Fruit fly (Drosophila melanogaster) whole organism, embryonic: Measurements from ENCODE around the gene CG6972.

Experiments used
- ATbp ChIP-seq: fragments of 200-800 bp; sonication (Bioruptor generic); optimal IDR thresholded peaks from 2 replicates; lab custom pipeline; 2017; ENCODE audit warnings: missing biosample characterization, mild to moderate bottlenecking, missing genetic modification characterization, missing genetic modification reagents
- Ada2b ChIP-seq: fragments of 200-800 bp; sonication (Bioruptor generic); IDR thresholded peaks from 2 replicates; pipeline ENCODE4 v1.3.6; 2022; ENCODE audit warnings: missing biosample characterization, missing genetic modification characterization
- CG10959 ChIP-seq: fragments of 200-800 bp; sonication (Bioruptor generic); IDR thresholded peaks from 2 replicates; pipeline ENCODE4 v1.3.6; 2022; ENCODE audit warnings: missing biosample characterization, missing genetic modification characterization
- CG11247 ChIP-seq: fragments of 200-800 bp; sonication (Bioruptor generic); IDR thresholded peaks from 2 replicates; pipeline ENCODE4 v1.3.6; 2022; ENCODE audit warnings: missing biosample characterization, missing genetic modification characterization
- CG11398 ChIP-seq: fragments of 200-800 bp; sonication (Bioruptor generic); optimal IDR thresholded peaks from 2 replicates; lab custom pipeline; 2016; ENCODE audit warnings: missing biosample characterization, missing genetic modification characterization
- CG11560 ChIP-seq: fragments of 200-800 bp; sonication (Bioruptor generic); IDR thresholded peaks from 3 replicates; pipeline ENCODE4 v1.3.6; 2022; ENCODE audit warnings: missing biosample characterization, missing genetic modification characterization
- CG12104 ChIP-seq: fragments of 200-800 bp; sonication (Bioruptor generic); optimal IDR thresholded peaks from 3 replicates; lab custom pipeline; 2016; ENCODE audit warnings: missing biosample characterization, missing genetic modification characterization
- CG15479 ChIP-seq: fragments of 200-800 bp; sonication (Bioruptor generic); optimal IDR thresholded peaks from 3 replicates; lab custom pipeline; 2019; ENCODE audit warnings: missing biosample characterization, mild to moderate bottlenecking, missing genetic modification characterization, moderate library complexity
- CG15514 ChIP-seq: fragments of 200-800 bp; sonication (Bioruptor generic); optimal IDR thresholded peaks from 3 replicates; lab custom pipeline; 2017; ENCODE audit warnings: missing biosample characterization, missing genetic modification characterization, mild to moderate bottlenecking, moderate library complexity, missing genetic modification reagents
- CG16815 ChIP-seq: fragments of 200-800 bp; sonication (Bioruptor generic); optimal IDR thresholded peaks from 3 replicates; lab custom pipeline; 2017; ENCODE audit warnings: missing biosample characterization, mild to moderate bottlenecking, missing genetic modification characterization
- CG2116 ChIP-seq: fragments of 200-800 bp; sonication (Bioruptor generic); optimal IDR thresholded peaks from 3 replicates; lab custom pipeline; 2018; ENCODE audit warnings: missing biosample characterization, mild to moderate bottlenecking, missing genetic modification characterization
- CG2712 ChIP-seq: fragments of 200-800 bp; optimal IDR thresholded peaks from 3 replicates; lab custom pipeline; 2019; ENCODE audit warnings: missing biosample characterization, mild to moderate bottlenecking, missing genetic modification characterization, moderate library complexity
- CG3407 ChIP-seq: fragments of 200-800 bp; sonication (Bioruptor generic); optimal IDR thresholded peaks from 2 replicates; lab custom pipeline; 2018; ENCODE audit warnings: missing biosample characterization, mild to moderate bottlenecking, missing genetic modification characterization
- CG34224 ChIP-seq: fragments of 200-800 bp; sonication (Bioruptor generic); IDR thresholded peaks from 3 replicates; pipeline ENCODE4 v1.3.6; 2022; ENCODE audit warnings: missing biosample characterization, missing genetic modification characterization; ENCODE audit not compliant: partially characterized antibody
- CG5245 ChIP-seq: fragments of 200-800 bp; sonication (Bioruptor generic); optimal IDR thresholded peaks from 3 replicates; lab custom pipeline; 2016; ENCODE audit warnings: missing biosample characterization, missing genetic modification characterization
- CG6683 ChIP-seq: fragments of 200-800 bp; sonication (Bioruptor generic); optimal IDR thresholded peaks from 2 replicates; lab custom pipeline; 2017; ENCODE audit warnings: missing biosample characterization, mild to moderate bottlenecking, missing genetic modification characterization, missing genetic modification reagents
- CG8089 ChIP-seq: fragments of 200-800 bp; sonication (Bioruptor generic); optimal IDR thresholded peaks from 3 replicates; lab custom pipeline; 2016; ENCODE audit warnings: missing biosample characterization, missing genetic modification characterization
- CG8281 ChIP-seq: fragments of 200-800 bp; sonication (Bioruptor generic); optimal IDR thresholded peaks from 2 replicates; lab custom pipeline; 2018; ENCODE audit warnings: missing biosample characterization, mild to moderate bottlenecking, missing genetic modification characterization, moderate library complexity
- CG8765 ChIP-seq: fragments of 200-800 bp; sonication (Bioruptor generic); IDR thresholded peaks from 2 replicates; pipeline ENCODE4 v1.3.6; 2022; ENCODE audit warnings: missing biosample characterization, missing genetic modification characterization
- Chrac-16 ChIP-seq: fragments of 200-800 bp; sonication (Bioruptor generic); optimal IDR thresholded peaks from 3 replicates; lab custom pipeline; 2016; ENCODE audit warnings: missing biosample characterization, missing genetic modification characterization
- CoRest ChIP-seq: fragments of 200-800 bp; sonication (Bioruptor generic); optimal IDR thresholded peaks from 3 replicates; lab custom pipeline; 2018; ENCODE audit warnings: missing biosample characterization, mild to moderate bottlenecking, missing genetic modification characterization, moderate library complexity
- Doc3 ChIP-seq: fragments of 200-800 bp; sonication (Bioruptor generic); IDR thresholded peaks from 3 replicates; pipeline ENCODE4 v1.3.6; 2022; ENCODE audit warnings: missing biosample characterization, missing genetic modification characterization; ENCODE audit not compliant: partially characterized antibody
- Dp ChIP-seq: fragments of 200-800 bp; sonication (Bioruptor generic); optimal IDR thresholded peaks from 2 replicates; lab custom pipeline; 2018; ENCODE audit warnings: missing biosample characterization, mild to moderate bottlenecking, missing genetic modification characterization, moderate library complexity
- Drgx ChIP-seq: fragments of 200-800 bp; sonication (Bioruptor generic); IDR thresholded peaks from 2 replicates; pipeline ENCODE4 v1.3.6; 2022; ENCODE audit warnings: missing biosample characterization, missing genetic modification characterization
- E2f1 ChIP-seq: fragments of 200-800 bp; sonication (Bioruptor generic); IDR thresholded peaks from 2 replicates; pipeline ENCODE4 v1.3.6; 2022; ENCODE audit warnings: missing biosample characterization, missing genetic modification characterization
- Fer3 ChIP-seq: fragments of 200-800 bp; sonication (Bioruptor generic); optimal IDR thresholded peaks from 2 replicates; lab custom pipeline; 2018; ENCODE audit warnings: missing biosample characterization, mild to moderate bottlenecking, missing genetic modification characterization, moderate library complexity
- HLH54F ChIP-seq: fragments of 200-800 bp; sonication (Bioruptor generic); optimal IDR thresholded peaks from 3 replicates; lab custom pipeline; 2016; ENCODE audit warnings: missing biosample characterization, missing genetic modification characterization
- Hmx ChIP-seq: fragments of 200-800 bp; sonication (Bioruptor generic); optimal IDR thresholded peaks from 2 replicates; lab custom pipeline; 2016; ENCODE audit warnings: missing biosample characterization, missing genetic modification characterization
- Jarid2 ChIP-seq: fragments of 200-800 bp; sonication (Bioruptor generic); optimal IDR thresholded peaks from 3 replicates; lab custom pipeline; 2017; ENCODE audit warnings: mild to moderate bottlenecking, missing biosample characterization, missing genetic modification reagents, missing genetic modification characterization
- MESR4 ChIP-seq: fragments of 200-800 bp; sonication (Bioruptor generic); optimal IDR thresholded peaks from 2 replicates; lab custom pipeline; 2018; ENCODE audit warnings: missing biosample characterization, mild to moderate bottlenecking, missing genetic modification characterization, moderate library complexity
- MTF-1 ChIP-seq: fragments of 200-800 bp; sonication (Bioruptor generic); optimal IDR thresholded peaks from 2 replicates; lab custom pipeline; 2018; ENCODE audit warnings: missing biosample characterization, mild to moderate bottlenecking, missing genetic modification characterization, borderline replicate concordance
- PHDP ChIP-seq: fragments of 200-800 bp; sonication (Bioruptor generic); optimal IDR thresholded peaks from 3 replicates; lab custom pipeline; 2018; ENCODE audit warnings: missing biosample characterization, mild to moderate bottlenecking, missing genetic modification characterization, moderate library complexity
- Pdp1 ChIP-seq, 2 experiments: fragments of 200-800 bp; sonication (Bioruptor generic); optimal IDR thresholded peaks; 3 replicates each; lab custom pipeline; 2016; ENCODE audit warnings: missing biosample characterization in 2 of 2, missing genetic modification characterization in 2 of 2, mild to moderate bottlenecking in 1 of 2, moderate library complexity in 1 of 2
- Ravus ChIP-seq: fragments of 200-800 bp; sonication (Bioruptor generic); IDR thresholded peaks from 2 replicates; pipeline ENCODE4 v1.3.6; 2022; ENCODE audit warnings: missing biosample characterization, missing genetic modification characterization
- Ssrp ChIP-seq: fragments of 200-800 bp; sonication (Bioruptor generic); optimal IDR thresholded peaks from 2 replicates; lab custom pipeline; 2018; ENCODE audit warnings: missing biosample characterization, mild to moderate bottlenecking, missing genetic modification characterization, moderate library complexity
- cas ChIP-seq: fragments of 200-800 bp; sonication (Bioruptor generic); IDR thresholded peaks from 2 replicates; pipeline ENCODE4 v1.3.6; 2022; ENCODE audit warnings: missing biosample characterization, missing genetic modification characterization
- dm ChIP-seq: fragments of 200-800 bp; sonication (Bioruptor generic); optimal IDR thresholded peaks from 3 replicates; lab custom pipeline; 2016; ENCODE audit warnings: missing biosample characterization, missing genetic modification characterization
- ems ChIP-seq: fragments of 200-800 bp; sonication (Bioruptor generic); optimal IDR thresholded peaks from 3 replicates; lab custom pipeline; 2016; ENCODE audit warnings: missing biosample characterization, missing genetic modification characterization
- ewg ChIP-seq: fragments of 200-800 bp; sonication (Bioruptor generic); optimal IDR thresholded peaks from 3 replicates; lab custom pipeline; 2017; ENCODE audit warnings: mild to moderate bottlenecking, missing biosample characterization, missing genetic modification reagents, missing genetic modification characterization
- gcm2 ChIP-seq: fragments of 200-800 bp; sonication (Bioruptor generic); optimal IDR thresholded peaks from 2 replicates; lab custom pipeline; 2016; ENCODE audit warnings: missing biosample characterization, missing genetic modification characterization
- inv ChIP-seq: fragments of 200-800 bp; sonication (Bioruptor generic); IDR thresholded peaks from 2 replicates; pipeline ENCODE4 v1.3.6; 2022; ENCODE audit warnings: missing biosample characterization, missing genetic modification characterization; ENCODE audit not compliant: partially characterized antibody
- nau ChIP-seq: fragments of 200-800 bp; sonication (Bioruptor generic); optimal IDR thresholded peaks from 3 replicates; lab custom pipeline; 2017; ENCODE audit warnings: missing biosample characterization, mild to moderate bottlenecking, missing genetic modification characterization, missing genetic modification reagents
- nerfin-1 ChIP-seq: fragments of 200-800 bp; sonication (Bioruptor generic); optimal IDR thresholded peaks from 3 replicates; lab custom pipeline; 2019; ENCODE audit warnings: missing biosample characterization, mild to moderate bottlenecking, missing genetic modification characterization, moderate library complexity
- nom ChIP-seq: fragments of 200-800 bp; sonication (Bioruptor generic); optimal IDR thresholded peaks from 2 replicates; lab custom pipeline; 2017; ENCODE audit warnings: missing biosample characterization, missing genetic modification characterization, mild to moderate bottlenecking, moderate library complexity, missing genetic modification reagents
- pb ChIP-seq: fragments of 200-800 bp; sonication (Bioruptor generic); optimal IDR thresholded peaks from 3 replicates; lab custom pipeline; 2016; ENCODE audit warnings: missing biosample characterization, missing genetic modification characterization
- pita ChIP-seq: fragments of 200-800 bp; sonication (Bioruptor generic); optimal IDR thresholded peaks from 2 replicates; lab custom pipeline; 2017; ENCODE audit warnings: missing biosample characterization, mild to moderate bottlenecking, missing genetic modification characterization
- repo ChIP-seq: fragments of 200-800 bp; sonication (Bioruptor generic); optimal IDR thresholded peaks from 2 replicates; lab custom pipeline; 2016; ENCODE audit warnings: missing biosample characterization, missing genetic modification characterization
- slp2 ChIP-seq: fragments of 200-800 bp; sonication (Bioruptor generic); optimal IDR thresholded peaks from 2 replicates; lab custom pipeline; 2016; ENCODE audit warnings: missing biosample characterization, missing genetic modification characterization
- toy ChIP-seq: fragments of 200-800 bp; sonication (Bioruptor generic); IDR thresholded peaks from 2 replicates; pipeline ENCODE4 v1.3.6; 2022; ENCODE audit warnings: missing biosample characterization, missing genetic modification characterization
- twi ChIP-seq: fragments of 200-800 bp; optimal IDR thresholded peaks from 2 replicates; lab custom pipeline; 2019; ENCODE audit warnings: missing biosample characterization, mild to moderate bottlenecking, missing genetic modification characterization, moderate library complexity
- vfl ChIP-seq: fragments of 200-800 bp; sonication (Bioruptor generic); optimal IDR thresholded peaks from 2 replicates; lab custom pipeline; 2016; ENCODE audit warnings: missing biosample characterization, missing genetic modification characterization

Gene CG6972

DNA sequence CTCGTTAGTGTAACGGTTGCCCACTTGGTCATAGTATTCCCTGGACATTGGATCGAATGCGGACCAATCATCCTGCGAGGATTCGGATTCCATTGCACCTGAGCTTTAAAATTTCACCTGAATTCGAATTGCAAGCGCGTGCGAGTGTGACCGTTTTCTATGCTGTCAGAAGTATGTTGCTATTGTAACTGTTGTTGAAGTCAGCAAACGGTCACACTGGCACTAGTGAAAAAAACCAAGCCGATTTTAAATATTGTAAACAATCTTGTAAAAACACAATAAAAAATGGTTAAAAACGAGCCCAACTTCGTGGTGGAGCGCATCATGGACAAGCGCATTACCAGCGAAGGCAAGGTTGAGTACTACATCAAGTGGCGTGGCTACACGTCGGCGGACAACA, 43.6 kb downstream of the CG6972 start, which contains the start of the genes vret and HP1c (continued):
- TF ChIP-seq Ada2b (GFP tag; lab: Robert Waterston, UW) (no peak), CG16815 (GFP tag; lab: Kevin White, UChicago) (no peak), CG2116 (GFP tag; lab: Kevin White, UChicago) (peak; percentile 43), pb (no peak), Drgx (GFP tag; lab: Robert Waterston, UW) (no peak), CG8089 (no peak), pita (no peak), CG15479 (no peak), CG8281 (tag; lab: Kevin White, UChicago) (no peak), repo (no peak), nau (GFP tag; lab: Kevin White, UChicago) (no peak), inv (GFP tag; lab: Robert Waterston, UW) (no peak), PHDP (tag; lab: Kevin White, UChicago) (no peak), E2f1 (GFP tag; lab: Robert Waterston, UW) (no peak), Hmx (GFP tag; lab: Kevin White, UChicago) (no peak), CG11560 (no peak), cas (GFP tag; lab: Robert Waterston, UW) (no peak), ems (GFP tag; lab: Kevin White, UChicago) (no peak), CG3407 (GFP tag; lab: Kevin White, UChicago) (no peak), twi (tag; lab: Kevin White, UChicago) (no peak), slp2 (GFP tag; lab: Kevin White, UChicago) (no peak), CG5245 (GFP tag; lab: Kevin White, UChicago) (no peak), vfl (GFP tag; lab: Kevin White, UChicago) (no peak), HLH54F (GFP tag; lab: Kevin White, UChicago) (no peak), Pdp1 (GFP tag; optimal IDR thresholded peaks at IDR 0.05; lab: Kevin White, UChicago) (no peak), Dp (GFP tag; lab: Kevin White, UChicago) (peak; percentile 85), CoRest (tag; lab: Kevin White, UChicago) (no peak), CG12104 (GFP tag; lab: Kevin White, UChicago) (no peak), CG11247 (no peak), MESR4 (peak; percentile 84), ATbp (no peak), CG6683 (no peak), Jarid2 (GFP tag; lab: Kevin White, UChicago) (no peak), CG11398 (GFP tag; lab: Kevin White, UChicago) (no peak), nerfin-1 (tag; lab: Kevin White, UChicago) (no peak), Chrac-16 (GFP tag; lab: Kevin White, UChicago) (no peak), ewg (GFP tag; lab: Kevin White, UChicago) (no peak), Ssrp (tag; lab: Kevin White, UChicago) (no peak), toy (GFP tag; lab: Robert Waterston, UW) (no peak), CG8765 (no peak), MTF-1 (GFP tag; lab: Kevin White, UChicago) (no peak), Fer3 (tag; lab: Kevin White, UChicago) (no peak), Doc3 (GFP tag; lab: Robert Waterston, UW) (no peak), CG2712 (no peak), nom (GFP tag; lab: Kevin White, UChicago) (no peak), Ravus (GFP tag; lab: Robert Waterston, UW) (no peak), CG34224 (GFP tag; lab: Robert Waterston, UW) (peak; percentile 37; the same call in 1 of the 3 replicates), gcm2 (GFP tag; lab: Kevin White, UChicago) (no peak), CG10959 (GFP tag; lab: Robert Waterston, UW) (no peak), dm (GFP tag; lab: Kevin White, UChicago) (no peak), CG15514 (GFP tag; lab: Kevin White, UChicago) (peak; percentile 40)
